Worm (Caenorhabditis elegans) whole organism, midembryonic: ENCODE measurements around the gene F46F5.1.

Source experiments
- T22C8.4 ChIP-seq: fragments of 200-800 bp; sonication (Bioruptor generic); IDR thresholded peaks from 2 replicates; pipeline ENCODE4 v1.3.6; 2022; ENCODE audit warnings: missing genetic modification characterization, missing compliant biosample characterization
- cog-1 ChIP-seq: sonication (generic microtip); optimal IDR thresholded peaks from 2 replicates; lab custom pipeline; 2016; ENCODE audit warnings: missing genetic modification characterization, missing compliant biosample characterization
- flt-1 ChIP-seq: fragments of 200-800 bp; sonication (Bioruptor generic); IDR thresholded peaks from 2 replicates; pipeline ENCODE4 v1.3.6; 2022; ENCODE audit warnings: missing genetic modification characterization, missing compliant biosample characterization
- klf-2 ChIP-seq: fragments of 200-800 bp; sonication (Bioruptor generic); conservative IDR thresholded peaks from 2 replicates; pipeline ENCODE4 v1.3.6; 2022; ENCODE audit warnings: missing genetic modification reagents, missing genetic modification characterization, missing compliant biosample characterization
- med-1 ChIP-seq: sonication (generic microtip); optimal IDR thresholded peaks from 2 replicates; lab custom pipeline; 2017; ENCODE audit warnings: missing genetic modification characterization, mild to moderate bottlenecking, missing compliant biosample characterization, antibody characterized with exemption, missing genetic modification reagents; ENCODE audit not compliant: insufficient read depth
- ref-1 ChIP-seq: fragments of 200-800 bp; sonication (Bioruptor generic); conservative IDR thresholded peaks from 2 replicates; pipeline ENCODE4 v1.3.6; 2022; ENCODE audit warnings: missing genetic modification reagents, missing genetic modification characterization, missing compliant biosample characterization
- tab-1 ChIP-seq: fragments of 200-800 bp; sonication (Bioruptor generic); IDR thresholded peaks from 2 replicates; pipeline ENCODE4 v1.3.6; 2022; ENCODE audit warnings: missing genetic modification characterization, missing compliant biosample characterization
- ztf-23 ChIP-seq: fragments of 200-800 bp; sonication (Bioruptor generic); IDR thresholded peaks from 2 replicates; pipeline ENCODE4 v1.3.6; 2022; ENCODE audit warnings: missing genetic modification reagents, missing genetic modification characterization, missing compliant biosample characterization
- ztf-29 ChIP-seq: fragments of 200-800 bp; sonication (Bioruptor generic); IDR thresholded peaks from 2 replicates; pipeline ENCODE4 v1.3.6; 2022; ENCODE audit warnings: missing genetic modification reagents, missing genetic modification characterization, missing compliant biosample characterization

F46F5.1 gene

ce11 chrII:753469-753868, 38.3 kb downstream of the F46F5.1 start:
- TF ChIP-seq T22C8.4 (GFP tag; lab: Robert Waterston, UW) (no peak), klf-2 (GFP tag; lab: Robert Waterston, UW) (no peak), ztf-23 (GFP tag; lab: Robert Waterston, UW) (no peak), flt-1 (GFP tag; lab: Robert Waterston, UW) (no peak)

DNA sequence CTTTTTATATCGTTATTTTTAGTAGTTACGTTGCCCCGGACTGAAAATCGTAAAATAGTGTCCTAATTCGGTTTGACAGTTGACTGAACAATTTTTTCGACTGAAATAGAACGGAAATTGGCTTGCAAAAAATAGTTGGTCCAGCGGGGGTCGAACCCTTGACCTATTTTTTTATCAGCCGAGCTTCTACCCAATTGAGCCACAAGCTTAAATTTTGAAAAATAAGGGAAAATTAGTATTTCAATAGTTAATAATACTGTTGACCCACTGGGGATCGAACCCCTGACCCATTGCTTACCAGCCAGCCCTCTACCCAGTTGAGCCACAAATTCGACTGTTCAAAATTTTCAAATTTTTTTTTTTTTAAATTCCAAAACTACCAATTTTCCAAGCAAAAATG, 39.9 kb downstream of the F46F5.1 start:
- TF ChIP-seq cog-1 (tag; lab: Kevin White, UChicago) (no peak), ztf-23 (GFP tag; lab: Robert Waterston, UW) (no peak), tab-1 (GFP tag; lab: Robert Waterston, UW) (no peak), flt-1 (GFP tag; lab: Robert Waterston, UW) (no peak), med-1 (GFP tag; lab: Kevin White, UChicago) (no peak), ref-1 (GFP tag; lab: Robert Waterston, UW) (no peak), T22C8.4 (GFP tag; lab: Robert Waterston, UW) (no peak), klf-2 (GFP tag; lab: Robert Waterston, UW) (no peak), ztf-29 (GFP tag; lab: Robert Waterston, UW) (no peak)

DNA sequence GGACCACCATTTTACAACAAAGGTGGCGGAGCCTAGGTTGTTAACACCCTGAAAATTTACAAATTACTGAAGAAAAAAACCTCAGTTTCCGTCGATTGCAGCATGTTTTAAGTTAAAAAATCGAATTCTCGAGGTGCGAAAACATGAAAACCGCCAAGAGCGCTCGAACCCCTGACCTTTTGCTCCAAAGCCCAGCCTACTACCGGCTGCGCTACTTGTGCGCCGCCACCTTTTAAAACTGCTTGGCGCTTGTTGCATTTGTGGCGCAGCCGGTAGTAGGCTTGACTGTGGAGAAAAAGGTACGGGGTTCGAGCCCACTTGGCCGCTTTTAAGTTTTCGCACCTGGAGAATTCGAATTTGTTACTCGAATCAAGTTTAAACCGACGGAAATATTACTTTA, 41.6 kb downstream of the F46F5.1 start, which contains the start of gene snt-6:
TSS of gene snt-6 (minus strand) at position 58 of the 400 bp plus-strand sequence.
- TF ChIP-seq cog-1 (tag; lab: Kevin White, UChicago) (no peak), klf-2 (GFP tag; lab: Robert Waterston, UW) (no peak), T22C8.4 (GFP tag; lab: Robert Waterston, UW) (no peak), flt-1 (GFP tag; lab: Robert Waterston, UW) (no peak), ztf-23 (GFP tag; lab: Robert Waterston, UW) (no peak), ref-1 (GFP tag; lab: Robert Waterston, UW) (no peak), ztf-29 (GFP tag; lab: Robert Waterston, UW) (no peak), tab-1 (GFP tag; lab: Robert Waterston, UW) (no peak), med-1 (GFP tag; lab: Kevin White, UChicago) (no peak)

ce11 chrII:740808-741207, 50.9 kb downstream of the F46F5.1 start, which contains the start of gene fbxc-48:
Gene fbxc-48, minus strand, starts transcription at chrII:740908.
- TF ChIP-seq T22C8.4 (GFP tag; lab: Robert Waterston, UW) (no peak), cog-1 (tag; lab: Kevin White, UChicago) (no peak), klf-2 (GFP tag; lab: Robert Waterston, UW) (no peak), tab-1 (GFP tag; lab: Robert Waterston, UW) (no peak), ztf-29 (GFP tag; lab: Robert Waterston, UW) (no peak)
